Worm (Caenorhabditis elegans) whole organism, young adult: ENCODE data around the gene Y22D7AL.9.

Experiments
- B0336.3 ChIP-seq: fragments of 200-800 bp; sonication (Bioruptor generic); IDR thresholded peaks from 2 replicates; pipeline ENCODE4 v1.3.6; 2022; ENCODE audit warnings: missing genetic modification characterization, missing compliant biosample characterization
- F37B4.10 ChIP-seq: fragments of 200-800 bp; sonication (Bioruptor generic); IDR thresholded peaks from 2 replicates; pipeline ENCODE4 v1.3.6; 2022; ENCODE audit warnings: missing genetic modification characterization, missing compliant biosample characterization
- Y95B8A.8 ChIP-seq: fragments of 200-800 bp; sonication (Bioruptor generic); IDR thresholded peaks from 2 replicates; pipeline ENCODE4 v1.3.6; 2022; ENCODE audit warnings: missing genetic modification reagents, missing genetic modification characterization, missing compliant biosample characterization
- aptf-3 ChIP-seq: fragments of 200-800 bp; sonication (Bioruptor generic); IDR thresholded peaks from 2 replicates; pipeline ENCODE4 v1.3.6; 2022; ENCODE audit warnings: missing genetic modification characterization, missing compliant biosample characterization
- attf-3 ChIP-seq: fragments of 200-800 bp; sonication (Bioruptor generic); conservative IDR thresholded peaks from 2 replicates; pipeline ENCODE4 v1.3.6; 2022; ENCODE audit warnings: missing genetic modification reagents, missing genetic modification characterization, missing compliant biosample characterization
- attf-5 ChIP-seq: fragments of 200-800 bp; sonication (Bioruptor generic); optimal IDR thresholded peaks from 2 replicates; lab custom pipeline; 2018; ENCODE audit warnings: mild to moderate bottlenecking, missing genetic modification characterization, missing compliant biosample characterization
- ceh-100 ChIP-seq: fragments of 200-800 bp; sonication (Bioruptor generic); IDR thresholded peaks from 2 replicates; pipeline ENCODE4 v1.3.6; 2022; ENCODE audit warnings: missing genetic modification reagents, missing genetic modification characterization, missing compliant biosample characterization
- efl-1 ChIP-seq: fragments of 150-350 bp; optimal IDR thresholded peaks from 2 replicates; lab custom pipeline; 2014; ENCODE audit warnings: missing biosample characterization, missing genetic modification reagents, missing genetic modification characterization
- nfya-1 ChIP-seq: sonication (generic microtip); optimal IDR thresholded peaks from 2 replicates; lab custom pipeline; 2017; ENCODE audit warnings: antibody characterized with exemption, missing compliant biosample characterization, missing genetic modification characterization, borderline replicate concordance; ENCODE audit not compliant: insufficient read depth
- nfyb-1 ChIP-seq: fragments of 200-800 bp; sonication (Bioruptor generic); IDR thresholded peaks from 2 replicates; pipeline ENCODE4 v1.3.6; 2022; ENCODE audit warnings: missing genetic modification reagents, missing genetic modification characterization, missing compliant biosample characterization
- snpc-4 ChIP-seq, 5 experiments: fragments of 150-350 bp in 1 of 5; sonication (generic microtip) in 4 of 5; optimal IDR thresholded peaks; 2 replicates each; lab custom pipeline; 2014 to 2018; ENCODE audit warnings: missing genetic modification characterization in 5 of 5, missing biosample characterization in 3 of 5, antibody characterized with exemption in 2 of 5, mild to moderate bottlenecking in 2 of 5, missing compliant biosample characterization in 2 of 5, missing genotype in 2 of 5, moderate library complexity in 2 of 5, missing genetic modification reagents in 1 of 5

DNA sequence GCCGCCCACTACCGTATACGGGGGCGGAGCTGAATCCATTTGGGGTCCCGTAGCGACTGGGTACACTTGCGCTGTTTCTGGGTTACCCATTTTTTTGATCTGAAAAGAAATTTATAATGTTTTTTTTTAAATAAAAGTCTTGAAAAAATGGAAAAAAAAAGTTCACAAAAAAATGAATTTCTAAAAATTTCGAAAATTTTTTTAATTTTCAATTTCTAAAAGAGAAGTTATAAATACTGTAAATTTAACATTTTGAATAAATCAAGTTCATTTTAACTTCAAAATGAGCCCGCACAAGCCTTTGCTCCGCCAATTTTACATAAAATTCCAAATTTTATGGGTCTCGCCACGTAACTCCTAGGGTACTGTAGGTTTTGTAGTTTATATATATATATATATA, 45.9 kb upstream of the Y22D7AL.9 start, which contains the start of gene Y22D7AL.15:
- TF ChIP-seq nfya-1 (tag; lab: Kevin White, UChicago) = no peak
- no peak for TF ChIP-seq attf-3 (GFP tag; lab: Robert Waterston, UW)
- no peak for TF ChIP-seq Y95B8A.8 (GFP tag; lab: Robert Waterston, UW)
- no peak for TF ChIP-seq efl-1 (GFP tag; lab: Kevin White, UChicago)
- TF ChIP-seq nfyb-1 (GFP tag; lab: Robert Waterston, UW) = no peak
- TF ChIP-seq snpc-4 (GFP tag; optimal IDR thresholded peaks at IDR 0.05; lab: Kevin White, UChicago) = no peak
- TF ChIP-seq snpc-4 (tag; optimal IDR thresholded peaks at IDR 0.05; lab: Kevin White, UChicago) = no peak
- no peak for TF ChIP-seq aptf-3 (GFP tag; lab: Robert Waterston, UW)
- TF ChIP-seq B0336.3 = no peak
- TF ChIP-seq F37B4.10 (GFP tag; lab: Robert Waterston, UW) = no peak
- no peak for TF ChIP-seq ceh-100 (GFP tag; lab: Robert Waterston, UW)
- no peak for TF ChIP-seq attf-5 (GFP tag; lab: Kevin White, UChicago)
